Worm (Caenorhabditis elegans): ENCODE data around the gene nhr-234.

Gene nhr-234

DNA sequence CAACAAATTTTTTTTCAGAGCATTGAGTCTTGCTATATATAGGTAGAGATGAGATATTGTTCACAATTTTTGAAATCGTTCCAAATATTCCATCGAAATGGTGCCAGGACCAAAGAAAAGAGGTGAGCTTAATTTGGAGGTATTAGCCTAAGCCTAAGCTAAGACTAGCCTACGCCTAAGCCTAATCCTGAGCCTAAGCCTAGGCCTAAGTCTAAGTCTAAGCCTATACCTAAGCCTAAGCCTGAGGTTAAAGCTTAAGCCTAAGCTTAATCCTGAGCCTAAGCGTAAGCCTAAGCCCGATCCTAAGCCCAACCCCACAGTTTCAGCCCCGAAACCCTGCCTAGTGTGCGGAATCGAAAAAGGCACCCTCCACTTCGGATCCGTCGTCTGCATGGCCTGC, at the start of gene nhr-234:
Gene nhr-234, plus strand, starts transcription at position 77 of the 400 bp plus-strand sequence.
- TF ChIP-seq zim-3 (tag; optimal IDR thresholded peaks at IDR 0.05), result no peak

DNA sequence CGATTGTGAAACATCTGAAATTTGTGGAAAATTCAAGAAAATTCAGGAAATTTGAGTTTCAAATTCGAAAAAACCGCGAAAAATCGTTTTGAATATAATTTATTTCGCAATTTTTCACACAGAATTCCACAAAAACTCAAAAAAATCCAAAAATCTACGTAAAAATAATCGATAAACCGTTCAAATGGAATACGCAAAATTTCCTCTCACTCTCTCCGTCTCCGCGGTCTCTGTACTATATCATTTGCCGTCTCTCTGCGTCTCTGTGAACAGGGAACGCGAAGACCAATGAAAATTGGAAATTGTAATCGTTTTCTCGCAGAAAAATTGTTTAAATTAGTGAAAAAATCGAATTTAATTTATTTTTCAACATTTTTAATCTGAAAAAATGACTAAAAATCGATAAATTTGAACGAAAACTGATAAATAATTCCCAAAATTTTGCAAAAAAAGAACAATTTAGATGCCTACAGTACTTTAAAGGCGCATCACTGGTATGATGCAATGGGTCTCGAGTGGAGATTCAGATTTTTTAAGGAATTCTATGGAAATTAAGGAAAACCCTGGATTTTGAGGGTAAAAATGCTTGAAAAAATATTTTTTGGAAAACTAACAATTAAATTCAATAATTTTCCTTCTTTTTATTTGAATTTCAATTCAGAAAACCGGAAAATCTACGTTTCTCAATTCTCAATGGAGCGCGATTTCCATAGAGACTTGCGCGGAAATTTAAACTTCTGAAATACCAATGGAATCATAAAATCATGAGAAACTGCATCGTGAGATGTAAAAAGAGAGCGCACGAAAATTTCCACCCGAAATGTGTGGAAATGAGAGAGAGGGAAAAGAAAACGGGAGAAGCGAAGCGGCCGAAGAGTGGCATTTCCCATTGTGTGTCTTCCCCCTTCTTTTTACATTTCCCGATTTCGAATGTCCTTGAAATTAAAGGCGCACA, 32.5 kb upstream of the nhr-234 start, which contains the start of the genes ceh-100 and lips-15:
Gene ceh-100, minus strand, starts transcription at position 14 of the 955 bp plus-strand sequence.
Gene lips-15, plus strand, starts transcription at position 720 of the 955 bp plus-strand sequence.
- no peak for TF ChIP-seq rpc-1 (optimal IDR thresholded peaks at IDR 0.05)
- no peak for TF ChIP-seq rpc-1 (tag; optimal IDR thresholded peaks at IDR 0.05)
- no peak for TF ChIP-seq sdz-38 (tag; optimal IDR thresholded peaks at IDR 0.05)
- TF ChIP-seq ceh-58 (GFP tag; IDR thresholded peaks at IDR 0.05), result no peak
- no peak for TF ChIP-seq Y95B8A.8 (GFP tag; IDR thresholded peaks at IDR 0.05)
- TF ChIP-seq ztf-26 (tag; optimal IDR thresholded peaks at IDR 0.05), result no peak
- peak; percentile 46; the same call in 1 of the 2 replicates for TF ChIP-seq D2030.7 (GFP tag; IDR thresholded peaks at IDR 0.05)
- TF ChIP-seq K11D2.4 (GFP tag; IDR thresholded peaks at IDR 0.05), result no peak
- TF ChIP-seq lin-40 (tag; optimal IDR thresholded peaks at IDR 0.05), result no peak
- TF ChIP-seq F55B11.4 (tag; optimal IDR thresholded peaks at IDR 0.05; ENCODE audit: borderline replicate concordance, insufficient read depth), result no peak
- no peak for TF ChIP-seq die-1 (tag; optimal IDR thresholded peaks at IDR 0.05)
- TF ChIP-seq xnd-1 (tag; optimal IDR thresholded peaks at IDR 0.05), result peak; percentile 72
- TF ChIP-seq F39B2.1 (GFP tag; IDR thresholded peaks at IDR 0.05), result no peak
- no peak for TF ChIP-seq nhr-27 (tag; optimal IDR thresholded peaks at IDR 0.05)
- no peak for TF ChIP-seq akir-1 (GFP tag; optimal IDR thresholded peaks at IDR 0.05)
- TF ChIP-seq let-607 (tag; optimal IDR thresholded peaks at IDR 0.05), result no peak
- TF ChIP-seq ets-4 (GFP tag; optimal IDR thresholded peaks at IDR 0.05), result no peak
- no peak for TF ChIP-seq cebp-2 (GFP tag; IDR thresholded peaks at IDR 0.05)
- no peak for TF ChIP-seq snpc-1.3 (tag; optimal IDR thresholded peaks at IDR 0.05; ENCODE audit: insufficient read depth)
- TF ChIP-seq egl-18 (GFP tag; IDR thresholded peaks at IDR 0.05), result no peak
- TF ChIP-seq B0035.1 (tag; optimal IDR thresholded peaks at IDR 0.05), result no peak
- TF ChIP-seq mcd-1 (GFP tag; IDR thresholded peaks at IDR 0.05), result peak; percentile 13; the same call in 1 of the 2 replicates
- TF ChIP-seq attf-5 (GFP tag; optimal IDR thresholded peaks at IDR 0.05), result no peak
- TF ChIP-seq T26A5.8 (tag; optimal IDR thresholded peaks at IDR 0.05), result no peak
- TF ChIP-seq madf-10 (tag; optimal IDR thresholded peaks at IDR 0.05), result no peak
- TF ChIP-seq hmg-1.2 (GFP tag; IDR thresholded peaks at IDR 0.05), result peak; percentile 96
- TF ChIP-seq nhr-80 (tag; optimal IDR thresholded peaks at IDR 0.05), result no peak
- 0 out of 2 replicates have a peak, but pooled peaks have one; percentile 17 for TF ChIP-seq ceh-91 (GFP tag; IDR thresholded peaks at IDR 0.05)
- no peak for TF ChIP-seq attf-6 (GFP tag; IDR thresholded peaks at IDR 0.05)
- TF ChIP-seq chd-7 (tag; optimal IDR thresholded peaks at IDR 0.05), result no peak
- TF ChIP-seq F57A8.1 (GFP tag; optimal IDR thresholded peaks at IDR 0.05), result no peak
- no peak for TF ChIP-seq nfya-2 (GFP tag; IDR thresholded peaks at IDR 0.05)
- no peak for TF ChIP-seq ccch-3 (GFP tag; optimal IDR thresholded peaks at IDR 0.05)
- peak; percentile 37; the same call in 1 of the 2 replicates for TF ChIP-seq ceh-100 (GFP tag; IDR thresholded peaks at IDR 0.05)
- no peak for TF ChIP-seq Y79H2A.3 (GFP tag; conservative IDR thresholded peaks at IDR 0.05)
- TF ChIP-seq sptf-2 (GFP tag; optimal IDR thresholded peaks at IDR 0.05), result no peak
- no peak for TF ChIP-seq snpc-4 (GFP tag; optimal IDR thresholded peaks at IDR 0.05)
- TF ChIP-seq snpc-4 (tag; optimal IDR thresholded peaks at IDR 0.05), result no peak
- no peak for TF ChIP-seq dpl-1 (GFP tag; optimal IDR thresholded peaks at IDR 0.05)
- no peak for TF ChIP-seq lsy-27 (tag; optimal IDR thresholded peaks at IDR 0.05; ENCODE audit: borderline replicate concordance, insufficient read depth)
- no peak for TF ChIP-seq ceh-27 (GFP tag; optimal IDR thresholded peaks at IDR 0.05)
- no peak for TF ChIP-seq bed-2 (GFP tag; IDR thresholded peaks at IDR 0.05)
- no peak for TF ChIP-seq pha-4 (tag; optimal IDR thresholded peaks at IDR 0.05)
- no peak for TF ChIP-seq lin-35 (GFP tag; optimal IDR thresholded peaks at IDR 0.05)
